Worm (Caenorhabditis elegans) whole organism, L4/young adult: ENCODE measurements around the gene ceh-57.
A peak's percentile ranks its signal among the peaks of the same experiment; 100 is the strongest.

Experiments
- W03F9.2 ChIP-seq: fragments of 150-350 bp; optimal IDR thresholded peaks from 2 replicates; lab custom pipeline; 2014; ENCODE audit warnings: missing biosample characterization, missing genetic modification characterization
- dao-5 ChIP-seq: sonication (generic microtip); optimal IDR thresholded peaks from 2 replicates; lab custom pipeline; 2016; ENCODE audit warnings: missing genotype, missing genetic modification characterization, moderate library complexity, missing compliant biosample characterization
- him-1 ChIP-seq: sonication (generic microtip); optimal IDR thresholded peaks from 2 replicates; lab custom pipeline; 2016; ENCODE audit warnings: missing genotype, missing genetic modification reagents, missing genetic modification characterization, missing compliant biosample characterization

Gene ceh-57

DNA sequence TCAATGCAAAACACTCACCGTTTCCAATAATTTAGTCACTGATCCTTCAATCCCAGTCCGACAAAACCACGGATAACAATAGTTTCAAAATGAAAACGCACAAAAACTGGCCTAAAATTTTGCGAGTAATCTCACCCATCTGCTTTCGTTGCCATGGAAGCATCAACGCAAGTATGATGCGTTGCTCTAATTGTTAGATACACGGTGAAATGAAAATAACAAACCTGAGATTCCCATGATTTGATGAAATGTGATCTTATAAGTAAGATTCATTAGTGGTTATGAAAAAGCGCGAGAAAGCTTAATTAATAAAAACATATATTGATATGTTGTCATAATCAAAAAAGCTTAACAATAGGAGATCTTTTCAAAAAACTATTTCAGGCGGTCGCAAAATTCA is at the start of gene ceh-57:
TSS of gene ceh-57 (minus strand) at position 95 of the 400 bp plus-strand sequence.
- TF ChIP-seq him-1 (tag; lab: Kevin White, UChicago) = no peak
- TF ChIP-seq W03F9.2 (tag; lab: Kevin White, UChicago) = no peak
- TF ChIP-seq dao-5 = no peak

ce11 chrII:10416332-10416863 is 49.3 kb upstream of the ceh-57 start, which contains the start of gene eif-2A:
eif-2A (plus strand) TSS chrII:10416800.
- TF ChIP-seq him-1 (tag; lab: Kevin White, UChicago) = no peak
- peak; percentile 15 for TF ChIP-seq W03F9.2 (tag; lab: Kevin White, UChicago)

- TF ChIP-seq dao-5 (no peak), W03F9.2 (tag; lab: Kevin White, UChicago) (no peak), him-1 (tag; lab: Kevin White, UChicago) (no peak)
Measured at ce11 chrII:10410989-10411388, 43.9 kb upstream of the ceh-57 start, which contains the start of gene E04D5.5. E04D5.5 (plus strand) TSS chrII:10411289.

- no peak for TF ChIP-seq W03F9.2 (tag; lab: Kevin White, UChicago)
- no peak for TF ChIP-seq dao-5
- no peak for TF ChIP-seq him-1 (tag; lab: Kevin White, UChicago)
Measured at ce11 chrII:10402991-10403390, 35.9 kb upstream of the ceh-57 start.

- TF ChIP-seq dao-5 (no peak), W03F9.2 (tag; lab: Kevin White, UChicago) (no peak), him-1 (tag; lab: Kevin White, UChicago) (no peak)
Measured at ce11 chrII:10396578-10396977, 29.5 kb upstream of the ceh-57 start, which contains the start of gene T09F3.5. T09F3.5 (plus strand) TSS chrII:10396878.

- TF ChIP-seq dao-5 (peak; percentile 15), him-1 (tag; lab: Kevin White, UChicago) (no peak), W03F9.2 (tag; lab: Kevin White, UChicago) (peak; percentile 67)
Measured at ce11 chrII:10395303-10395757, 28.2 kb upstream of the ceh-57 start, which contains the start of gene T09F3.4. T09F3.4 (plus strand) TSS chrII:10395707.

ce11 chrII:10393282-10394179 is 26.4 kb upstream of the ceh-57 start, which contains the start of gene gpd-1:
gpd-1 (plus strand) TSS chrII:10394129.
- TF ChIP-seq dao-5 = no peak

- TF ChIP-seq him-1 (tag; lab: Kevin White, UChicago) (no peak), W03F9.2 (tag; lab: Kevin White, UChicago) (no peak), dao-5 (no peak)
Measured at ce11 chrII:10390854-10391253, 23.8 kb upstream of the ceh-57 start, which contains the start of the genes T09F3.2 and T09F3.7. T09F3.2 (plus strand) TSS chrII:10391154. T09F3.7 (plus strand) TSS chrII:10391168.

- TF ChIP-seq him-1 (tag; lab: Kevin White, UChicago) = no peak
- TF ChIP-seq W03F9.2 (tag; lab: Kevin White, UChicago) = no peak
- no peak for TF ChIP-seq dao-5
Measured at ce11 chrII:10390250-10390821, 23.2 kb upstream of the ceh-57 start.

DNA sequence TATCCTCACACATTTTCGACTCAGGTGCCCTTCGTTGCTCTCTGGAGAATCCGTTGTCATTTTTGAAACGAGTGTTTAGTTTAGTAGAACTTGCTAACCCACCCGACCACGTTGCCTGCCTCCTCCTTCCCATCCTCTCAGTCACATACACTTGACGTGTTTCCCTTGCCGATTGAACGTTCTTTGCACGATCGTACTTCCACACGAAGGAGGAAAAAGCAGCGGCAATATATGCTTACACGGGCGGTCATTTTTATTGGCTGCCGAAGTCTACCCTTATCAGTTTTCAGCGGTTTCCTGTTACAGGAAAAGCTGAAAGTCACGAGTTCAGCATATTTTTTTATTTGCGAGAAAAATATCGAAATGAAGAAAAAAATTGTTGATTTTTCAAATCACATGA is 22.7 kb upstream of the ceh-57 start:
- TF ChIP-seq W03F9.2 (tag; lab: Kevin White, UChicago) = no peak
- no peak for TF ChIP-seq him-1 (tag; lab: Kevin White, UChicago)
- TF ChIP-seq dao-5 = no peak

DNA sequence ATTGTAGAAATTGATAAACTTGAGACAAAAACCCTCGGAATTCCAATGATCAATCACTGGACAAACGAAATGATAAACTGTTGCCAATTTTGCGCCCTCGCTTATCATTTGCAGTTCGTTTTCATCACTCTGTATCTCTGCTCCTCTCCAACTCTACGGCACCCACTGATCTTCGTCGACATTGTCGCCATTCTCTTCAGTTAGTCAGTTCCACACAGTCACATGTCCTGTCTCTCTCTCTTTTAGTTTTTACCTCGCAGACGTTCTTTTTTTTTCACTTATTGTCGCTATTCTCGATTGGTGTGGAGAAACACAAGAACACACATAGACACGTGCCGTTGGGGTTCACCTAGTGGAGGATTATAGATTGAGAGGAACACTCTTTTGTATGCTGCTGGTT is 21.9 kb upstream of the ceh-57 start:
- TF ChIP-seq him-1 (tag; lab: Kevin White, UChicago) (no peak), W03F9.2 (tag; lab: Kevin White, UChicago) (peak; percentile 5), dao-5 (no peak)

- peak; percentile 44 for TF ChIP-seq him-1 (tag; lab: Kevin White, UChicago)
- no peak for TF ChIP-seq dao-5
- peak; percentile 79 for TF ChIP-seq W03F9.2 (tag; lab: Kevin White, UChicago)
Measured at ce11 chrII:10388041-10388706, 21.1 kb upstream of the ceh-57 start.

DNA sequence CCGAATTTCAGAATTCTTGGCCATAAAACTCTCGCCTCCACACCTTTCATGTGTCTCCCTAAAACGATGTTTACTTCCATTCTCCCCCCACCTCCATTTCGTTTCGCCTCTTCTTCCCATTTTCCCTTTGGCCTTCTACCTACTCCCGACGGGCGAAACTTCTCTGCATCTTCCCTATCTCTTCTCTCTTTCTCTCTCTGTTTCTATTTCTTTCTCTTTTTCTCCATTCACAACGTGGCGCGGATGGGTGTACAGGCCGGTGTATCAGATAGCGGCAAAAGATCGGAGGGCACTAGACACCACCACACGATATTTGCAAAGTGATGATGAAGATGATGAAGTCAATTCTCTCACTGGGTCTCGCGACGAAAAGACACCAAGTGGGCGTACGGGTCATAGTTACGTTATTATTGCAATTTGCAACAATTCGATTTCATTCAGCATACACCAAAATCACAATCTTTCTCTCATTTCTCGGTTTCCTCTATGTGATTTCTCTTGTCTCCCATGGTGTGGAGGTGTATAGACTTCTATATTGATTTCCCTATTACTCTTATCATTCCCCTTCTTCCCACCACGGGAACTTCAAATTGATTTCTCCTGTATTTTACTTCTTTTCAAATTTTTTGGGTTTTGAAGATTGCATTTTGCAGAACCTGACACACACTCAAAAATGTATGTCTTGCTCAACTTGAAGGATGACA is 17.7 kb upstream of the ceh-57 start, which contains the start of gene ztf-27:
TSS of gene ztf-27 (plus strand) at position 654 of the 704 bp plus-strand sequence.
- no peak for TF ChIP-seq him-1 (tag; lab: Kevin White, UChicago)
- TF ChIP-seq dao-5 = no peak
